Fruit fly (Drosophila melanogaster) whole organism, adult: ENCODE data around the gene Orct.

Experiments
- CG11617 ChIP-seq: fragments of 200-800 bp; sonication (Bioruptor generic); optimal IDR thresholded peaks from 2 replicates; lab custom pipeline; 2017; ENCODE audit warnings: mild to moderate bottlenecking, missing biosample characterization, missing genetic modification reagents, missing genetic modification characterization
- CG1620 ChIP-seq: fragments of 200-800 bp; sonication (Bioruptor generic); optimal IDR thresholded peaks from 2 replicates; lab custom pipeline; 2016; ENCODE audit warnings: missing biosample characterization, missing genetic modification characterization
- CG5204 ChIP-seq: fragments of 200-800 bp; sonication (Bioruptor generic); optimal IDR thresholded peaks from 2 replicates; lab custom pipeline; 2016; ENCODE audit warnings: missing biosample characterization, missing genetic modification characterization
- CG7045 ChIP-seq: fragments of 200-800 bp; sonication (Bioruptor generic); optimal IDR thresholded peaks from 2 replicates; lab custom pipeline; 2017; ENCODE audit warnings: missing biosample characterization, mild to moderate bottlenecking, missing genetic modification characterization
- Crg-1 ChIP-seq: fragments of 200-800 bp; sonication (Bioruptor generic); optimal IDR thresholded peaks from 2 replicates; lab custom pipeline; 2016; ENCODE audit warnings: missing biosample characterization, missing genetic modification characterization
- cic ChIP-seq: fragments of 200-800 bp; sonication (Bioruptor generic); optimal IDR thresholded peaks from 2 replicates; lab custom pipeline; 2017; ENCODE audit warnings: missing biosample characterization, mild to moderate bottlenecking, missing genetic modification characterization, moderate library complexity
- kay ChIP-seq: fragments of 200-800 bp; sonication (Bioruptor generic); peaks from one replicate; lab custom pipeline; 2016; ENCODE audit warnings: missing biosample characterization, missing genetic modification characterization, borderline replicate concordance
- ovo ChIP-seq: fragments of 200-800 bp; sonication (Bioruptor generic); optimal IDR thresholded peaks from 2 replicates; lab custom pipeline; 2016; ENCODE audit warnings: missing biosample characterization, missing genetic modification characterization
- tj ChIP-seq: fragments of 200-800 bp; sonication (Bioruptor generic); optimal IDR thresholded peaks from 3 replicates; lab custom pipeline; 2017; ENCODE audit warnings: missing biosample characterization, mild to moderate bottlenecking, missing genetic modification characterization, moderate library complexity

DNA sequence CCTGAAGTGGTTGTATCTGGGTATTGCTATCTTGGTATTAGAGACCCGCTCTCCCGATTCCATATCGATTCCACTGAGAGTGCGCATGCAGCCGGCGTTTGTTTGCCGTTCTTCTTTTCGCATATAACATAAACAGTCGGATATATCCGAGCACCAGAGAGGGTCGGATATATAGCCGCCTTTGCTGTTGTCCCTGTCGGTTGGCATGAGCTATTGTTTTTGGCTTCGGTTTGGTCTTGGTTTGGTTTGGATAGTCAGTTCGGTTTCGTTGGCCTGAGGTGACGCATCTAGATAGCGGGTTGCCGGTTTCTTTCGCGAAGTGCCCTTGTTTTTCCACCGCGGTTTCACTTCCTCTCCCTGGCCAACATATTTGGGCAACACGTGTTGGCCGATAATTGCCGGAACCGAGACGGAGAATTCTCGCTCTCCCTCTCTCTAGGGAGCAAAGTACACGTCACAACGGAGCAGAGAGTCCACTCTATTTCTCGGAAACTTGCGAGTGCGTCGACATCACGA lies 3.2 kb upstream of the Orct start, which contains the start of gene Orct2:
- TF ChIP-seq tj (GFP tag; lab: Kevin White, UChicago) (peak; percentile 50), kay (no peak), Crg-1 (no peak), ovo (GFP tag; lab: Kevin White, UChicago) (no peak), cic (GFP tag; lab: Kevin White, UChicago) (peak; percentile 31), CG11617 (GFP tag; lab: Kevin White, UChicago) (no peak), CG1620 (no peak), CG7045 (GFP tag; lab: Kevin White, UChicago) (peak; percentile 35), CG5204 (no peak)
